Worm (Caenorhabditis elegans) whole organism, late embryonic: Measurements from ENCODE around the gene T09F5.1.

ENCODE experiments used
- ama-1 ChIP-seq: fragments of 150-350 bp; optimal IDR thresholded peaks from 2 replicates; lab custom pipeline; 2014
- fkh-6 ChIP-seq: sonication (generic microtip); optimal IDR thresholded peaks from 2 replicates; lab custom pipeline; 2016; ENCODE audit warnings: missing genetic modification characterization, missing compliant biosample characterization
- nhr-11 ChIP-seq: fragments of 150-350 bp; optimal IDR thresholded peaks from 2 replicates; lab custom pipeline; 2014; ENCODE audit warnings: missing biosample characterization, missing genetic modification characterization
- tbx-2 ChIP-seq: sonication (generic microtip); optimal IDR thresholded peaks from 2 replicates; lab custom pipeline; 2016; ENCODE audit warnings: missing genetic modification characterization, missing compliant biosample characterization
- ztf-16 ChIP-seq: sonication (generic microtip); optimal IDR thresholded peaks from 2 replicates; lab custom pipeline; 2017; ENCODE audit warnings: missing genetic modification characterization, missing compliant biosample characterization

DNA sequence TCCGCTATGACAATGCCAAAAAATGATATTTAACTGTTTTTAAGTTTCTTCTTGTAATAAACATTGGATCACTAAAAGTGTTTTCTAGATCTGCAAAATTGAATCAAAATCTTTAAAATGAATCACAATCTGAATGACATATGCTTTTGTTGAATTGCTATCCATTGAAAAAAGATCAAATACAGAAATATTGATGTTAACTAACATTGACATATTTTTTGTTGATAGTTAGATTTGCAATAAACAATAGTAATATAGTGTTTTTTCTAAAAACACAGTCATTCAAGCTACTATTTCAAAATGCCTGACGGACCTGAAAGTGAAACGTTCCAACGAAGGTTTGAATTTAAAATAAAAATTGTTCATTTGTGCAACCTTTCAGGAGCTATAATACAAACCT lies 1.8 kb downstream of the T09F5.1 start, which contains the start of gene T09F5.2:
- TF ChIP-seq fkh-6 (tag; lab: Kevin White, UChicago) (no peak), tbx-2 (tag; lab: Kevin White, UChicago) (no peak), nhr-11 (tag; lab: Kevin White, UChicago) (no peak), ama-1 (no peak), ztf-16 (tag; lab: Kevin White, UChicago) (no peak)
